Worm (Caenorhabditis elegans): ENCODE measurements around the gene C55C3.8.

ce11 chrIV:5650761-5651332 is 40.0 kb upstream of the C55C3.8 start:
- TF ChIP-seq dmd-6 (GFP tag; IDR thresholded peaks at IDR 0.05) (no peak; the same call in 1 of the 2 replicates), hlh-30 (tag; optimal IDR thresholded peaks at IDR 0.05; ENCODE audit: insufficient read depth) (no peak), nhr-25 (tag; optimal IDR thresholded peaks at IDR 0.05; ENCODE audit: borderline replicate concordance, insufficient read depth) (no peak)
